Worm (Caenorhabditis elegans): ENCODE measurements around the gene K02E7.12.

The K02E7.12 gene

DNA sequence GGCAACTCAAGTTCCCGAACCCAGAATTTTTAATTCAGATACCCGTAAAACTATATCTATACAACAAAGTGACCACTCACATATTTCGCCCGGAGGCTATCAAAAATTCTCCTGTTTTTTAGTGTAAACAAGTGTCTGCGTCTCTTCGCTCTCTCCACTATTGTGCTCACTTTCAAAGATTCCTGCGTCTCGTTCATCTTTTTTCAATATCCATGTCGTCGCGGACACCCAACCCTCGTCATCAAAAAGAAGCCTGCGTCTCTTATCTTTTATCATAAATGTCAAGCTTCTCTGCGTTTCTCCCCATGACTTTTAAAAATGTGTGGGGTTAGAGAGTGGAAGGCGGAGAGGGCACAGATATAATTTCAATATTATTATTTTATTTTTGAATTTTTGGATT, 13.9 kb downstream of the K02E7.12 start:
- TF ChIP-seq daf-8 (GFP tag; IDR thresholded peaks at IDR 0.05): no peak
- no peak for TF ChIP-seq ceh-32 (tag; optimal IDR thresholded peaks at IDR 0.05; ENCODE audit: poor library complexity)
- no peak for TF ChIP-seq daf-12 (tag; optimal IDR thresholded peaks at IDR 0.05)
- no peak for TF ChIP-seq nhr-77 (tag; optimal IDR thresholded peaks at IDR 0.05)
- no peak for TF ChIP-seq gei-8 (GFP tag; optimal IDR thresholded peaks at IDR 0.05)
- TF ChIP-seq Y105C5A.15 (GFP tag; IDR thresholded peaks at IDR 0.05): no peak
- no peak for TF ChIP-seq set-16 (GFP tag; IDR thresholded peaks at IDR 0.05)
- TF ChIP-seq nhr-42 (GFP tag; IDR thresholded peaks at IDR 0.05): no peak
- no peak for TF ChIP-seq daf-19 (GFP tag; conservative IDR thresholded peaks at IDR 0.05)
- TF ChIP-seq T26A8.4 (GFP tag; IDR thresholded peaks at IDR 0.05): no peak
- TF ChIP-seq egl-27 (tag; optimal IDR thresholded peaks at IDR 0.05): no peak
- no peak for TF ChIP-seq lim-7 (GFP tag; IDR thresholded peaks at IDR 0.05)
- TF ChIP-seq nhr-237 (tag; optimal IDR thresholded peaks at IDR 0.05): no peak
- no peak for TF ChIP-seq F10B5.3 (tag; optimal IDR thresholded peaks at IDR 0.05)
- TF ChIP-seq ama-1 (optimal IDR thresholded peaks at IDR 0.05): no peak
- no peak for TF ChIP-seq nhr-48 (tag; optimal IDR thresholded peaks at IDR 0.05)
- TF ChIP-seq Y48G9A.11 (GFP tag; IDR thresholded peaks at IDR 0.05): no peak
- no peak for TF ChIP-seq tag-97 (GFP tag; IDR thresholded peaks at IDR 0.05)
- TF ChIP-seq madf-5 (GFP tag; IDR thresholded peaks at IDR 0.05): no peak
- TF ChIP-seq nhr-102 (tag; optimal IDR thresholded peaks at IDR 0.05): no peak
- TF ChIP-seq mes-2 (tag; optimal IDR thresholded peaks at IDR 0.05; ENCODE audit: poor library complexity, severe bottlenecking): peak; percentile 31
- TF ChIP-seq ztf-7 (tag; optimal IDR thresholded peaks at IDR 0.05): no peak
- TF ChIP-seq spr-3 (GFP tag; optimal IDR thresholded peaks at IDR 0.05): no peak
- peak in 1 of 2 experiments; percentile 65 for TF ChIP-seq mdl-1 (tag; optimal IDR thresholded peaks at IDR 0.05)
- TF ChIP-seq ZK546.5 (tag; optimal IDR thresholded peaks at IDR 0.05): no peak
- TF ChIP-seq zag-1 (tag; optimal IDR thresholded peaks at IDR 0.05): no peak
- TF ChIP-seq Y75B8A.6 (GFP tag; IDR thresholded peaks at IDR 0.05): no peak
- TF ChIP-seq F49E8.2 (tag; optimal IDR thresholded peaks at IDR 0.05; ENCODE audit: borderline replicate concordance): no peak
- TF ChIP-seq hmg-1.1 (GFP tag; IDR thresholded peaks at IDR 0.05): peak; percentile 41; the same call in 1 of the 2 replicates
- no peak for TF ChIP-seq ceh-82 (tag; optimal IDR thresholded peaks at IDR 0.05)
- TF ChIP-seq mxl-2 (GFP tag; conservative IDR thresholded peaks at IDR 0.05): no peak
- TF ChIP-seq nhr-28 (tag; optimal IDR thresholded peaks at IDR 0.05): no peak
- TF ChIP-seq ctbp-1 (GFP tag; IDR thresholded peaks at IDR 0.05): no peak
- TF ChIP-seq ceh-44 (GFP tag; IDR thresholded peaks at IDR 0.05): no peak
- peak in 1 of 2 experiments; percentile 34 for TF ChIP-seq unc-62 (GFP tag; optimal IDR thresholded peaks at IDR 0.05 in 1 of 2)
- TF ChIP-seq unc-62 (tag; optimal IDR thresholded peaks at IDR 0.05): no peak
- no peak for TF ChIP-seq mxl-3 (GFP tag; optimal IDR thresholded peaks at IDR 0.05)
- TF ChIP-seq zfp-2 (tag; optimal IDR thresholded peaks at IDR 0.05): no peak
- peak; percentile 26 for TF ChIP-seq mep-1 (tag; optimal IDR thresholded peaks at IDR 0.05)
- TF ChIP-seq jun-1 (tag; optimal IDR thresholded peaks at IDR 0.05): no peak
- peak in 1 of 2 experiments; percentile 74 for TF ChIP-seq daf-16 (GFP tag; optimal IDR thresholded peaks at IDR 0.05)
- TF ChIP-seq daf-16 (tag; optimal IDR thresholded peaks at IDR 0.05): peak; percentile 17
- no peak for TF ChIP-seq nhr-41 (GFP tag; IDR thresholded peaks at IDR 0.05)
- TF ChIP-seq madf-9 (GFP tag; conservative IDR thresholded peaks at IDR 0.05): no peak
- TF ChIP-seq pqm-1 (tag; optimal IDR thresholded peaks at IDR 0.05): no peak
- peak in 1 of 2 experiments; percentile 57 for TF ChIP-seq lsy-2 (tag; optimal IDR thresholded peaks at IDR 0.05)
- TF ChIP-seq dmd-8 (GFP tag; IDR thresholded peaks at IDR 0.05): no peak
- no peak for TF ChIP-seq nhr-76 (tag; optimal IDR thresholded peaks at IDR 0.05)
- TF ChIP-seq hlh-30 (tag; optimal IDR thresholded peaks at IDR 0.05; ENCODE audit: insufficient read depth): peak; percentile 59
- TF ChIP-seq vab-7 (GFP tag; IDR thresholded peaks at IDR 0.05): no peak
- TF ChIP-seq hlh-11 (tag; optimal IDR thresholded peaks at IDR 0.05): peak; percentile 54
- TF ChIP-seq unc-39 (tag; optimal IDR thresholded peaks at IDR 0.05): no peak
- TF ChIP-seq F26F4.8 (GFP tag; conservative IDR thresholded peaks at IDR 0.05): no peak

Measured in whole organism, L4 larva.